Comparison of ENCODE assay signal across 1 fruit fly cellular context in genomic region chr2L:16540773-16541172, dm6.
TF ChIP-seq lines count a peak whose summit lies in the region.

No protein-coding gene starts in this region.

TF ChIP-seq in whole organism, embryonic, 481 proteins besides CTCF, POLR2A, EP300 and RAD21 (continued from another document and continues in another):
- no peak for TF ChIP-seq slp2 (GFP tag; optimal IDR thresholded peaks at IDR 0.05; lab: Kevin White, UChicago)
- peak; percentile 39 for TF ChIP-seq cg (GFP tag; optimal IDR thresholded peaks at IDR 0.05; lab: Kevin White, UChicago)
- TF ChIP-seq Med (GFP tag; lab: Kevin White, UChicago), result no peak
- peak; percentile 7 for TF ChIP-seq lab (GFP tag; optimal IDR thresholded peaks at IDR 0.05; lab: Kevin White, UChicago)
- TF ChIP-seq wor (GFP tag; IDR thresholded peaks at IDR 0.05; lab: Robert Waterston, UW), result no peak
- TF ChIP-seq CG7556 (GFP tag; optimal IDR thresholded peaks at IDR 0.05; lab: Kevin White, UChicago), result no peak
- no peak for TF ChIP-seq CG17385 (GFP tag; optimal IDR thresholded peaks at IDR 0.05; lab: Kevin White, UChicago)
- no peak for TF ChIP-seq CG13287 (GFP tag; IDR thresholded peaks at IDR 0.05; lab: Robert Waterston, UW; ENCODE audit: partially characterized antibody)
- TF ChIP-seq odd (GFP tag; optimal IDR thresholded peaks at IDR 0.05; lab: Kevin White, UChicago), result no peak
- TF ChIP-seq CG18599 (GFP tag; optimal IDR thresholded peaks at IDR 0.05; lab: Kevin White, UChicago), result no peak
- no peak for TF ChIP-seq CG12769 (tag; optimal IDR thresholded peaks at IDR 0.05; lab: Kevin White, UChicago)
- no peak for TF ChIP-seq CG10274 (GFP tag; optimal IDR thresholded peaks at IDR 0.05; lab: Kevin White, UChicago)
- no peak for TF ChIP-seq CHES-1-like (GFP tag; optimal IDR thresholded peaks at IDR 0.05; lab: Kevin White, UChicago)
- TF ChIP-seq CG32767 (GFP tag; IDR thresholded peaks at IDR 0.05; lab: Robert Waterston, UW), result no peak
- no peak for TF ChIP-seq eyg (GFP tag; optimal IDR thresholded peaks at IDR 0.05; lab: Kevin White, UChicago)
- TF ChIP-seq CG10543 (GFP tag; optimal IDR thresholded peaks at IDR 0.05; lab: Kevin White, UChicago), result peak; percentile 33
- TF ChIP-seq crol (GFP tag; IDR thresholded peaks at IDR 0.05; lab: Robert Waterston, UW), result peak; percentile 95
- peak; percentile 21 for TF ChIP-seq fd64A (GFP tag; optimal IDR thresholded peaks at IDR 0.05; lab: Kevin White, UChicago)
- TF ChIP-seq disco-r (GFP tag; optimal IDR thresholded peaks at IDR 0.05; lab: Kevin White, UChicago), result no peak
- TF ChIP-seq Ada2b (GFP tag; IDR thresholded peaks at IDR 0.05; lab: Robert Waterston, UW), result peak; percentile 23; the same call in 1 of the 2 replicates
- TF ChIP-seq seq (GFP tag; IDR thresholded peaks at IDR 0.05; lab: Robert Waterston, UW), result no peak
- TF ChIP-seq NK7.1 (GFP tag; optimal IDR thresholded peaks at IDR 0.05; lab: Kevin White, UChicago), result no peak
- no peak for TF ChIP-seq crp (GFP tag; optimal IDR thresholded peaks at IDR 0.05; lab: Kevin White, UChicago)
- no peak for TF ChIP-seq h (optimal IDR thresholded peaks at IDR 0.05; lab: Kevin White, UChicago)
- no peak for TF ChIP-seq mirr (GFP tag; optimal IDR thresholded peaks at IDR 0.05; lab: Kevin White, UChicago)
- TF ChIP-seq CG13624 (GFP tag; optimal IDR thresholded peaks at IDR 0.05; lab: Kevin White, UChicago), result no peak
- TF ChIP-seq Ets65A (GFP tag; lab: Kevin White, UChicago), result no peak
- TF ChIP-seq vnd (GFP tag; IDR thresholded peaks at IDR 0.05; lab: Robert Waterston, UW; ENCODE audit: partially characterized antibody), result no peak
- TF ChIP-seq CG18011 (GFP tag; optimal IDR thresholded peaks at IDR 0.05; lab: Kevin White, UChicago), result no peak
- no peak for TF ChIP-seq CG2129 (GFP tag; IDR thresholded peaks at IDR 0.05; lab: Robert Waterston, UW; ENCODE audit: partially characterized antibody)
- TF ChIP-seq trh (GFP tag; optimal IDR thresholded peaks at IDR 0.05; lab: Kevin White, UChicago), result no peak
- no peak for TF ChIP-seq CG6689 (GFP tag; IDR thresholded peaks at IDR 0.05; lab: Robert Waterston, UW)
- no peak for TF ChIP-seq Mes4 (GFP tag; optimal IDR thresholded peaks at IDR 0.05; lab: Kevin White, UChicago)
- TF ChIP-seq CG11723 (GFP tag; optimal IDR thresholded peaks at IDR 0.05; lab: Kevin White, UChicago), result no peak
- TF ChIP-seq Mrtf (GFP tag; IDR thresholded peaks at IDR 0.05; lab: Robert Waterston, UW), result 0 out of 3 replicates have a peak, but pooled peaks have one; percentile 18
- no peak for TF ChIP-seq CG34376 (GFP tag; optimal IDR thresholded peaks at IDR 0.05; lab: Kevin White, UChicago)
- no peak for TF ChIP-seq tio (GFP tag; optimal IDR thresholded peaks at IDR 0.05; lab: Kevin White, UChicago)
- TF ChIP-seq CG8765 (GFP tag; IDR thresholded peaks at IDR 0.05; lab: Robert Waterston, UW), result no peak
- TF ChIP-seq al (GFP tag; IDR thresholded peaks at IDR 0.05; lab: Robert Waterston, UW), result no peak; the same call in 1 of the 2 replicates
- TF ChIP-seq C15 (GFP tag; IDR thresholded peaks at IDR 0.05; lab: Robert Waterston, UW), result no peak
- TF ChIP-seq Dp (GFP tag; optimal IDR thresholded peaks at IDR 0.05; lab: Kevin White, UChicago), result no peak
- TF ChIP-seq Meics (GFP tag; optimal IDR thresholded peaks at IDR 0.05; lab: Kevin White, UChicago), result no peak
- no peak for TF ChIP-seq CG7372 (GFP tag; IDR thresholded peaks at IDR 0.05; lab: Robert Waterston, UW)
- no peak for TF ChIP-seq CG11247 (GFP tag; IDR thresholded peaks at IDR 0.05; lab: Robert Waterston, UW)
- TF ChIP-seq CG15011 (GFP tag; optimal IDR thresholded peaks at IDR 0.05; lab: Kevin White, UChicago), result no peak
- TF ChIP-seq CG14860 (GFP tag; IDR thresholded peaks at IDR 0.05; lab: Robert Waterston, UW; ENCODE audit: partially characterized antibody), result no peak
- no peak for TF ChIP-seq unpg (GFP tag; optimal IDR thresholded peaks at IDR 0.05; lab: Kevin White, UChicago)
- no peak for TF ChIP-seq Chrac-16 (GFP tag; optimal IDR thresholded peaks at IDR 0.05; lab: Kevin White, UChicago)
- TF ChIP-seq CG11093 (GFP tag; IDR thresholded peaks at IDR 0.05; lab: Robert Waterston, UW), result 0 out of 3 replicates have a peak, but pooled peaks have one; percentile 33
- TF ChIP-seq ci (GFP tag; IDR thresholded peaks at IDR 0.05; lab: Robert Waterston, UW), result peak; percentile 64; the same call in 1 of the 3 replicates
- no peak for TF ChIP-seq CG8359 (GFP tag; optimal IDR thresholded peaks at IDR 0.05; lab: Kevin White, UChicago; ENCODE audit: borderline replicate concordance)
- TF ChIP-seq zen2 (GFP tag; IDR thresholded peaks at IDR 0.05; lab: Robert Waterston, UW; ENCODE audit: partially characterized antibody), result no peak
- no peak for TF ChIP-seq CG7357 (GFP tag; IDR thresholded peaks at IDR 0.05; lab: Robert Waterston, UW)
- no peak for TF ChIP-seq p53 (GFP tag; optimal IDR thresholded peaks at IDR 0.05; lab: Kevin White, UChicago)
- TF ChIP-seq Sry-δ (GFP tag; optimal IDR thresholded peaks at IDR 0.05; lab: Kevin White, UChicago), result no peak
- no peak for TF ChIP-seq CG30431 (GFP tag; optimal IDR thresholded peaks at IDR 0.05; lab: Kevin White, UChicago)
- no peak for TF ChIP-seq CG31224 (GFP tag; IDR thresholded peaks at IDR 0.05; lab: Robert Waterston, UW)
- no peak for TF ChIP-seq lov (optimal IDR thresholded peaks at IDR 0.05; lab: Kevin White, UChicago)
- 0 out of 3 replicates have a peak, but pooled peaks have one; percentile 23 for TF ChIP-seq lov (GFP tag; IDR thresholded peaks at IDR 0.05; lab: Robert Waterston, UW)
- TF ChIP-seq rib (GFP tag; IDR thresholded peaks at IDR 0.05; lab: Robert Waterston, UW), result no peak
- TF ChIP-seq sc (optimal IDR thresholded peaks at IDR 0.05; lab: Kevin White, UChicago), result no peak
- TF ChIP-seq sc (GFP tag; optimal IDR thresholded peaks at IDR 0.05; lab: Kevin White, UChicago), result no peak
- TF ChIP-seq Hr39 (optimal IDR thresholded peaks at IDR 0.05; lab: Kevin White, UChicago), result no peak
- 0 out of 2 replicates have a peak, but pooled peaks have one; percentile 33 for TF ChIP-seq Atf6 (GFP tag; IDR thresholded peaks at IDR 0.05; lab: Robert Waterston, UW)
- TF ChIP-seq Usf (GFP tag; optimal IDR thresholded peaks at IDR 0.05; lab: Kevin White, UChicago), result no peak
- no peak for TF ChIP-seq ash1 (GFP tag; optimal IDR thresholded peaks at IDR 0.05; lab: Kevin White, UChicago)
- no peak for TF ChIP-seq CG33557 (GFP tag; optimal IDR thresholded peaks at IDR 0.05; lab: Kevin White, UChicago)
- TF ChIP-seq CG18476 (GFP tag; optimal IDR thresholded peaks at IDR 0.05; lab: Kevin White, UChicago), result no peak
- no peak for TF ChIP-seq sima (GFP tag; optimal IDR thresholded peaks at IDR 0.05; lab: Kevin White, UChicago)
- TF ChIP-seq Antp (GFP tag; optimal IDR thresholded peaks at IDR 0.05; lab: Kevin White, UChicago), result no peak
- no peak for TF ChIP-seq ranshi (GFP tag; IDR thresholded peaks at IDR 0.05; lab: Robert Waterston, UW)
- TF ChIP-seq CG12236 (GFP tag; optimal IDR thresholded peaks at IDR 0.05; lab: Kevin White, UChicago), result no peak
- TF ChIP-seq Drgx (GFP tag; IDR thresholded peaks at IDR 0.05; lab: Robert Waterston, UW), result no peak
- peak; percentile 3 for TF ChIP-seq CG9817 (tag; optimal IDR thresholded peaks at IDR 0.05; lab: Kevin White, UChicago)
- TF ChIP-seq HmgZ (tag; optimal IDR thresholded peaks at IDR 0.05; lab: Kevin White, UChicago), result no peak
- no peak for TF ChIP-seq CG2678 (tag; optimal IDR thresholded peaks at IDR 0.05; lab: Kevin White, UChicago)
- TF ChIP-seq dysf (GFP tag; IDR thresholded peaks at IDR 0.05; lab: Robert Waterston, UW), result 0 out of 3 replicates have a peak, but pooled peaks have one; percentile 9
- TF ChIP-seq Scr (GFP tag; IDR thresholded peaks at IDR 0.05; lab: Robert Waterston, UW; ENCODE audit: partially characterized antibody), result no peak
- TF ChIP-seq slbo (GFP tag; IDR thresholded peaks at IDR 0.05; lab: Robert Waterston, UW), result no peak
- TF ChIP-seq tll (GFP tag; optimal IDR thresholded peaks at IDR 0.05; lab: Kevin White, UChicago), result no peak
- TF ChIP-seq E2f1 (GFP tag; IDR thresholded peaks at IDR 0.05; lab: Robert Waterston, UW), result no peak
- TF ChIP-seq crc (GFP tag; optimal IDR thresholded peaks at IDR 0.05; lab: Kevin White, UChicago), result no peak
- TF ChIP-seq gfzf (GFP tag; optimal IDR thresholded peaks at IDR 0.05; lab: Kevin White, UChicago), result no peak
- TF ChIP-seq exex (tag; optimal IDR thresholded peaks at IDR 0.05; lab: Kevin White, UChicago), result no peak
- no peak for TF ChIP-seq CG31388 (GFP tag; optimal IDR thresholded peaks at IDR 0.05; lab: Kevin White, UChicago)
- no peak for TF ChIP-seq CG16863 (GFP tag; optimal IDR thresholded peaks at IDR 0.05; lab: Kevin White, UChicago)
- TF ChIP-seq Camta (GFP tag; optimal IDR thresholded peaks at IDR 0.05; lab: Kevin White, UChicago), result no peak
- TF ChIP-seq prd (optimal IDR thresholded peaks at IDR 0.05; lab: Kevin White, UChicago), result no peak
- no peak for TF ChIP-seq prd (GFP tag; IDR thresholded peaks at IDR 0.05; lab: Robert Waterston, UW)
- TF ChIP-seq gcm2 (GFP tag; optimal IDR thresholded peaks at IDR 0.05; lab: Kevin White, UChicago), result no peak
- no peak for TF ChIP-seq CG4404 (GFP tag; IDR thresholded peaks at IDR 0.05; lab: Robert Waterston, UW)
- TF ChIP-seq CG1832 (GFP tag; optimal IDR thresholded peaks at IDR 0.05; lab: Kevin White, UChicago), result peak; percentile 36
- peak; percentile 35; the same call in 1 of the 2 replicates for TF ChIP-seq CG9932 (GFP tag; IDR thresholded peaks at IDR 0.05; lab: Robert Waterston, UW)
- TF ChIP-seq z (GFP tag; IDR thresholded peaks at IDR 0.05; lab: Robert Waterston, UW), result no peak
- TF ChIP-seq Stat92E (GFP tag; optimal IDR thresholded peaks at IDR 0.05; lab: Kevin White, UChicago), result no peak
- TF ChIP-seq Eip74EF (GFP tag; optimal IDR thresholded peaks at IDR 0.05; lab: Kevin White, UChicago), result no peak
- TF ChIP-seq luna (GFP tag; optimal IDR thresholded peaks at IDR 0.05; lab: Kevin White, UChicago), result no peak
- TF ChIP-seq MBD-R2 (GFP tag; IDR thresholded peaks at IDR 0.05; lab: Robert Waterston, UW), result 0 out of 2 replicates have a peak, but pooled peaks have one; percentile 13
- no peak for TF ChIP-seq CG12071 (GFP tag; optimal IDR thresholded peaks at IDR 0.05; lab: Kevin White, UChicago)
- TF ChIP-seq Tbp (GFP tag; optimal IDR thresholded peaks at IDR 0.05; lab: Kevin White, UChicago), result no peak
- TF ChIP-seq row (GFP tag; IDR thresholded peaks at IDR 0.05; lab: Robert Waterston, UW), result 0 out of 3 replicates have a peak, but pooled peaks have one; percentile 15
- 0 out of 2 replicates have a peak, but pooled peaks have one; percentile 14 for TF ChIP-seq CG10959 (GFP tag; IDR thresholded peaks at IDR 0.05; lab: Robert Waterston, UW)
- peak; percentile 53 for TF ChIP-seq ATbp (GFP tag; optimal IDR thresholded peaks at IDR 0.05; lab: Kevin White, UChicago)
- no peak for TF ChIP-seq zen (tag; optimal IDR thresholded peaks at IDR 0.05; lab: Kevin White, UChicago)
- no peak for TF ChIP-seq CG8290 (GFP tag; optimal IDR thresholded peaks at IDR 0.05; lab: Kevin White, UChicago)
- peak in 1 of 2 experiments; percentile 40 for TF ChIP-seq CG8290 (tag; optimal IDR thresholded peaks at IDR 0.05; lab: Kevin White, UChicago)
- no peak for TF ChIP-seq NFAT (GFP tag; IDR thresholded peaks at IDR 0.05; lab: Robert Waterston, UW)
- no peak for TF ChIP-seq chm (GFP tag; IDR thresholded peaks at IDR 0.05; lab: Robert Waterston, UW)
- no peak for TF ChIP-seq CG3995 (GFP tag; optimal IDR thresholded peaks at IDR 0.05; lab: Kevin White, UChicago)
- no peak for TF ChIP-seq CG9727 (GFP tag; optimal IDR thresholded peaks at IDR 0.05; lab: Kevin White, UChicago)
- 0 out of 3 replicates have a peak, but pooled peaks have one; percentile 35 for TF ChIP-seq sr (GFP tag; IDR thresholded peaks at IDR 0.05; lab: Robert Waterston, UW)
- no peak for TF ChIP-seq cwo (GFP tag; optimal IDR thresholded peaks at IDR 0.05; lab: Kevin White, UChicago)
- TF ChIP-seq btn (GFP tag; optimal IDR thresholded peaks at IDR 0.05; lab: Kevin White, UChicago), result no peak
- no peak for TF ChIP-seq CG17361 (GFP tag; IDR thresholded peaks at IDR 0.05; lab: Robert Waterston, UW)
- peak; percentile 26 for TF ChIP-seq abd-A (tag; optimal IDR thresholded peaks at IDR 0.05; lab: Kevin White, UChicago)
- no peak for TF ChIP-seq lilli (GFP tag; optimal IDR thresholded peaks at IDR 0.05; lab: Kevin White, UChicago)
- no peak for TF ChIP-seq chn (GFP tag; optimal IDR thresholded peaks at IDR 0.05; lab: Kevin White, UChicago)
- TF ChIP-seq H2.0 (GFP tag; IDR thresholded peaks at IDR 0.05; lab: Robert Waterston, UW), result no peak
- 0 out of 2 replicates have a peak, but pooled peaks have one; percentile 32 for TF ChIP-seq CG43689 (GFP tag; IDR thresholded peaks at IDR 0.05; lab: Robert Waterston, UW)
- peak; percentile 21; the same call in 1 of the 2 replicates for TF ChIP-seq Rfx (GFP tag; IDR thresholded peaks at IDR 0.05; lab: Robert Waterston, UW)
- TF ChIP-seq CG10267 (tag; optimal IDR thresholded peaks at IDR 0.05; lab: Kevin White, UChicago), result no peak
- TF ChIP-seq CG4854 (GFP tag; optimal IDR thresholded peaks at IDR 0.05; lab: Kevin White, UChicago), result no peak
- peak; percentile 29 for TF ChIP-seq CG2875 (GFP tag; optimal IDR thresholded peaks at IDR 0.05; lab: Kevin White, UChicago)
- no peak for TF ChIP-seq Aef1 (GFP tag; IDR thresholded peaks at IDR 0.05; lab: Robert Waterston, UW)
- TF ChIP-seq B-H2 (GFP tag; optimal IDR thresholded peaks at IDR 0.05; lab: Kevin White, UChicago), result no peak
- no peak for TF ChIP-seq CG3281 (GFP tag; optimal IDR thresholded peaks at IDR 0.05; lab: Kevin White, UChicago)
- TF ChIP-seq tx (GFP tag; optimal IDR thresholded peaks at IDR 0.05; lab: Kevin White, UChicago), result no peak
- TF ChIP-seq Hand (GFP tag; optimal IDR thresholded peaks at IDR 0.05; lab: Kevin White, UChicago), result no peak
- no peak for TF ChIP-seq CG42726 (GFP tag; IDR thresholded peaks at IDR 0.05; lab: Robert Waterston, UW; ENCODE audit: partially characterized antibody)
- TF ChIP-seq Doc3 (GFP tag; IDR thresholded peaks at IDR 0.05; lab: Robert Waterston, UW; ENCODE audit: partially characterized antibody), result no peak
- no peak for TF ChIP-seq bigmax (GFP tag; optimal IDR thresholded peaks at IDR 0.05; lab: Kevin White, UChicago)
- no peak for TF ChIP-seq lmd (GFP tag; IDR thresholded peaks at IDR 0.05; lab: Robert Waterston, UW)
- no peak for TF ChIP-seq Gsc (GFP tag; IDR thresholded peaks at IDR 0.05; lab: Robert Waterston, UW)
- no peak for TF ChIP-seq wdn (GFP tag; IDR thresholded peaks at IDR 0.05; lab: Robert Waterston, UW)
- TF ChIP-seq Hey (tag; optimal IDR thresholded peaks at IDR 0.05; lab: Kevin White, UChicago), result peak; percentile 18
- no peak for TF ChIP-seq CG7928 (GFP tag; optimal IDR thresholded peaks at IDR 0.05; lab: Kevin White, UChicago)
